Worm (Caenorhabditis elegans): ENCODE measurements around the gene rpac-19.

DNA sequence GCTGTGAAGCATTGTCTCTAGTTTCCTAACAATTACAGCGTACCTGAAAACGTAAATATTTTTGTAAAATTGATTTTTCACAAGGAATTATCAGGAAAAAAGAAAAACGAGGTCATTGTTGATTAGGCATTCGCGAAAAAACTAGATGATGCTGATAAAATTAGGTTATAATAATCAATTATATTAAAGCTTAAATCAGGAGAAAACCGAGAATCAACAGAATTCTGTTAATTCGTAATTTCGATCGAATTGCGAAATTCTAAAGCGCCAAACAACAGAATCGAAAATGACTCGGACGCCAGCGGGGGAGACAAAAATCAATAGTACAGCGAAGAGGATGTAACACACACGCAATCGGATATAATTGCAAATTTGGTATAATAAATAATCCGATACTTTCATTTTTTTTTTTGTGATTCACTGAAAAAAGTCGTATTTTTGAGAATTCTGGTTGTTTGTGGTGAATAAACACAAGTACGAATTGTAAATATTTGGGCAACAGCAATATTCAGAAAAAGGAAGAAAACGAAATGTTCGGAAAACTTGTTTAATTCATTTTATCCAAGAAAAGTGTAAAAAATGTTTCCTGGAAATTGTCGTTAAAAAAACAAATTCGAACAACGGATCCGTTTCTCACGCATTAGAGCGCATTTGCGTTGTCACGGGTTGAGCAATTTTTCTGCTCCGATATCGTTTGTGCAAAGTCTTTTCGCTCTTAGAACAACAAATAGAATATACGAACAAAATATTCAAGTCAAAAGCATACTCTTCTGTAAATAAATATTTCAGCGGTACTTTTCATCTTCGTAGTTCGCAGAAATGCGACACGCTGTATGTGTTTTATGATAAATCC lies 49.4 kb downstream of the rpac-19 start, which contains the start of gene ced-7:
- TF ChIP-seq dao-5 (tag; optimal IDR thresholded peaks at IDR 0.05) (no peak), him-1 (tag; optimal IDR thresholded peaks at IDR 0.05) (no peak), W03F9.2 (tag; optimal IDR thresholded peaks at IDR 0.05) (no peak)
